Fruit fly (Drosophila melanogaster) Kc167 (cell line): ENCODE measurements around the gene ND-MLRQ.

Experiments used
- Myc ChIP-seq: fragments of >200 bp; optimal IDR thresholded peaks from 2 replicates; lab custom pipeline; 2017; ENCODE audit warnings: missing external identifiers
- Sin3A ChIP-seq: fragments of >200 bp; optimal IDR thresholded peaks from 2 replicates; lab custom pipeline; 2018; ENCODE audit warnings: missing external identifiers
- h ChIP-seq: fragments of >200 bp; optimal IDR thresholded peaks from 3 replicates; lab custom pipeline; 2018; ENCODE audit warnings: missing external identifiers
- insv ChIP-seq: fragments of >200 bp; optimal IDR thresholded peaks from 3 replicates; lab custom pipeline; 2018; ENCODE audit warnings: missing external identifiers
- psq ChIP-seq: fragments of >200 bp; optimal IDR thresholded peaks from 2 replicates; lab custom pipeline; 2017; ENCODE audit warnings: missing external identifiers
- ttk ChIP-seq: sonication (Bioruptor generic); optimal IDR thresholded peaks from 2 replicates; lab custom pipeline; 2017; ENCODE audit warnings: missing external identifiers

Gene ND-MLRQ

DNA sequence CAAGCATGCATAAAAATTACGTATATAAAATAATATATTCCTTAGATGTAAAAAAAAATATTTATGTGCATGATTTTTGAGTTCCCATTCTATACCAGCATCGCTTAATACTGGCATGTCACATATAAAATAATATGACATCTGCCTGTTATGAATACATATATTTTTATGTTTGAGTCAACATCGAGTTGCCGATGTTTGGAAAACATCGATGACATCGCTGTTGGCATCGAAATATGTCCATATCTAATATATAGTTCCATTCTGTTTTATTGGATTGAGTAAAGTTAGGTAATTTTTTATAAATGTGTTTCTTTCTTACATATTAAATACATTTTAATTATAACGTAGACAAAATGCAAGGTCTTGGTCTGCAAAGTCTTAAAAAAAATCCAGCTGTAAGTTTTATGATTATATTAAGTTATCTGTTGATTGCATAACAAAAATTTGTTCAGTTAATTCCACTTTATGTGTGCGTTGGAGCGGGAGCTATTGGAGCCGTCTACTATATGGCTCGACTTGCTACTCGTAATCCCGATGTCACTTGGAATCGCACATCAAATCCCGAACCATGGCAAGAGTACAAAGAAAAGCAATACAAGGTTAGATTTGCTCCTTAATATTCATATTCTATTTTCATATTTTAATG is at the start of gene ND-MLRQ:
TSS of gene ND-MLRQ (plus strand) at position 248 of the 649 bp plus-strand sequence.
- TF ChIP-seq Myc, result no peak
- no peak for TF ChIP-seq Sin3A (lab: Kevin White, UChicago)
- no peak for TF ChIP-seq psq (lab: Kevin White, UChicago)
- no peak for TF ChIP-seq insv (lab: Kevin White, UChicago)
- no peak for TF ChIP-seq h (lab: Kevin White, UChicago)
- TF ChIP-seq ttk (lab: Kevin White, UChicago), result no peak

DNA sequence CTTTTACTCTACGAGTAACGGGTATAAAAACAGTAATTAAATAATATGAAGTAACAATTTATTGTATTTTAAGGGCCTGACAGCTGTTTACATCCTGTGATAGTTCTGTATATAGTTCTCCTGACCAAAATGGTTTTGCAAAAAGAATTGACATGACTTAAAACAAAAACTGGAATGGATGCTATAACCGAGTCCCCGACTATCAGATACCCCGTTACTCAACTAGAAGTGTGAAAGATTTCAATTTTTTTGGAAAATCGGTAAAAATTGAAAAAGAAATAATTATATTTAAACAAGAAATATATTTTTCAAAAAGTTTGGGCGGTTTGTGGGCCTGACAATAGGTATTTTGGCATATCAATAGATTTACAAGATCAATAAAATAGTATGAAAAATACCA is 2.6 kb upstream of the ND-MLRQ start:
- no peak for TF ChIP-seq ttk (lab: Kevin White, UChicago)
- no peak for TF ChIP-seq psq (lab: Kevin White, UChicago)
- TF ChIP-seq Myc, result no peak
- TF ChIP-seq insv (lab: Kevin White, UChicago), result no peak
- no peak for TF ChIP-seq Sin3A (lab: Kevin White, UChicago)
- TF ChIP-seq h (lab: Kevin White, UChicago), result no peak

DNA sequence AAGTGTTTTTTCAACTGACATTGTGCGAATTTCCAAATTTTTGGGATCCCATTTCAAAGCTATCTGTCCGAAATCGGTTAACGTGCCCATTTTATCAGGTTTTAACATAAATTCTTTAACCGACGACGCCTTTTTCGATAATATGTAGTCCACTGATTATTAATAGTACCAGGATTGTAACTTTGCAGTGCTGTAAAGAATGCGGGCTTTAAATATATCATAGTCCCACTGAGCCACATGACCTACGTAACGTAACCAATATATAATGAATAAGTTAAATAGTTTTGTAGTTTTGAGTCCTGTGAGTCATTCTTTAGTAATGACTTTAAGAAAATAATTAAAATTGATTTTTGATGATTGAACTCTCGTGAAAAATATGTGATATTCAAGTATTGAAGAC is 1.2 kb upstream of the ND-MLRQ start, which contains the start of gene alpha-Cat:
TSS of gene alpha-Cat (minus strand) at position 162 of the 400 bp plus-strand sequence.
- TF ChIP-seq psq (lab: Kevin White, UChicago), result no peak
- TF ChIP-seq Myc, result no peak
- TF ChIP-seq ttk (lab: Kevin White, UChicago), result no peak
- no peak for TF ChIP-seq h (lab: Kevin White, UChicago)
- no peak for TF ChIP-seq Sin3A (lab: Kevin White, UChicago)
- TF ChIP-seq insv (lab: Kevin White, UChicago), result no peak

DNA sequence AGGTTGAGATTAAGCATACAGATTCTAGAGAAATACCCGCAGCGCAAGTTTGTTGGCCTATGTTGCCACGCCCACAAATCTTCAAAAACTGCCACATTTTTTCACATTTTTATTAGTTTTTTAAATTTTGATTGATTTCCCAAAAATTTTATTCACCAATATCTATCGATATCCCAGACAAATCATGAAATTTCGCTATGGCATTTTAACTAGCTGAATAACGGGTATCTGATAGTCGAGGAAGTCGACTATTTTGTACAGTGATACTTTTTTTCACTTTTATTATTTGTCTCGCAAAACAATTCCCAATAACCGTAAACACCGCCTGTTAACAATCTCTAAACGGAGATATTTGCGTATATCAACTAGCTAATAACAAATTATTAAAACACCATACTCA is 944 bp downstream of the ND-MLRQ start:
- no peak for TF ChIP-seq Myc
- no peak for TF ChIP-seq Sin3A (lab: Kevin White, UChicago)

DNA sequence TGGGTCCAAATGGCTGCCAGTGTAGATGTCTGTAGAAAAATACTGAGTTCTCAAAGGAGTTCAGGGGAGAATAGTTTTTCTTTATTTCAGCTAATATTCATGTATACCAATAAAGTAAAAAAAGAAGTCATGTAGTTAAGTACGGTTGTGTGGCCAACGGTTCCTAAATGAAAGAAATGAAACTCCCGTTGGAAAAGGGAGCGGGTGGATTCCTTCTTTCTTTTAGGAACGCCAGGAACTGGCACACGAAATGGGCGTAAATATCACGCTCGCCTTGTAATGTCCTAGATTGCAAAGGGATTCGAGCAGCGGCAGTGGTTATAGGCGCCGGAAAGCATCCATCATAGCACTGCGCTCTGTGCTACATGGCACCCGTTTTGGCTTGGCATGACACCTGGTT is 4.3 kb downstream of the ND-MLRQ start:
- TF ChIP-seq insv (lab: Kevin White, UChicago), result no peak
- TF ChIP-seq Myc, result no peak
- no peak for TF ChIP-seq Sin3A (lab: Kevin White, UChicago)
- TF ChIP-seq psq (lab: Kevin White, UChicago), result no peak
- no peak for TF ChIP-seq ttk (lab: Kevin White, UChicago)
- no peak for TF ChIP-seq h (lab: Kevin White, UChicago)

DNA sequence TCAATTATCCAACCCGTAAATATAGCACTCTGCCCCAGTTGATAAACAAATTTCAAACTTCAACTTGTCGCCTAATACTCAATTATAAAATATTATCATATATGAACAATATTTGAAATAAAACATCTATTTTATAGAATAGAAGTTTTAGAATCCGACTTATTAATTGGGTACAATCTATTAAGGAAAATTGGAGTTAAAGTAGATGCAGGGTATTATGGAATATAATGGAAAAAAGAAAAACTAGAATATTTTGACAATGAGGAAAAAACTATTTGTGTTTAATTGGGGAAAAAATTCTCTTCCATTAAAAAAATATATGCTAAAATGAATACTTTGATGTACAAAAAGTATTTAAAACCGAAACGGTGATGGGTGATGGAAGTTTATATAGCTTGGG is 7.6 kb downstream of the ND-MLRQ start:
- no peak for TF ChIP-seq insv (lab: Kevin White, UChicago)
- TF ChIP-seq Myc, result no peak
- TF ChIP-seq Sin3A (lab: Kevin White, UChicago), result no peak
- no peak for TF ChIP-seq ttk (lab: Kevin White, UChicago)
- TF ChIP-seq psq (lab: Kevin White, UChicago), result no peak
- TF ChIP-seq h (lab: Kevin White, UChicago), result no peak
